Worm (Caenorhabditis elegans): ENCODE measurements around the gene vars-1.

ce11 chrV:7985860-7986259, 45.4 kb upstream of the vars-1 start, which contains the start of gene Y97E10AL.1:
- TF ChIP-seq mdl-1 (tag; optimal IDR thresholded peaks at IDR 0.05) (no peak), fos-1 (tag; optimal IDR thresholded peaks at IDR 0.05) (no peak), egl-27 (tag; optimal IDR thresholded peaks at IDR 0.05) (no peak), zag-1 (tag; optimal IDR thresholded peaks at IDR 0.05) (no peak), elt-1 (tag; optimal IDR thresholded peaks at IDR 0.05) (no peak), ama-1 (optimal IDR thresholded peaks at IDR 0.05) (no peak), aly-2 (tag; optimal IDR thresholded peaks at IDR 0.05) (no peak), ceh-9 (tag; optimal IDR thresholded peaks at IDR 0.05) (no peak), pha-4 (tag; optimal IDR thresholded peaks at IDR 0.05) (no peak)
